Fruit fly (Drosophila melanogaster) whole organism, prepupa: ENCODE data around the gene Mtr4.

Source experiments
- CG11294 ChIP-seq: fragments of 200-800 bp; sonication (Bioruptor generic); IDR thresholded peaks from 2 replicates; pipeline ENCODE4 v1.3.6; 2022; ENCODE audit warnings: missing biosample characterization, missing genetic modification characterization
- CG11762 ChIP-seq: fragments of 200-800 bp; sonication (Bioruptor generic); optimal IDR thresholded peaks from 3 replicates; lab custom pipeline; 2016; ENCODE audit warnings: missing biosample characterization, missing genetic modification characterization; ENCODE audit not compliant: insufficient read depth
- CG11902 ChIP-seq: fragments of 200-800 bp; sonication (Bioruptor generic); optimal IDR thresholded peaks from 3 replicates; lab custom pipeline; 2016; ENCODE audit warnings: missing biosample characterization, missing genetic modification characterization
- CG15336 ChIP-seq: fragments of 200-800 bp; sonication (Bioruptor generic); IDR thresholded peaks from 2 replicates; pipeline ENCODE4 v1.3.6; 2022; ENCODE audit warnings: missing biosample characterization, missing genetic modification characterization
- CG16779 ChIP-seq: fragments of 200-800 bp; sonication (Bioruptor generic); optimal IDR thresholded peaks from 3 replicates; lab custom pipeline; 2017; ENCODE audit warnings: missing biosample characterization, mild to moderate bottlenecking, missing genetic modification characterization
- CG3032 ChIP-seq: fragments of 200-800 bp; optimal IDR thresholded peaks from 2 replicates; lab custom pipeline; 2019; ENCODE audit warnings: missing biosample characterization, mild to moderate bottlenecking, missing genetic modification characterization, moderate library complexity
- CG31627 ChIP-seq: fragments of 200-800 bp; sonication (Bioruptor generic); optimal IDR thresholded peaks from 3 replicates; lab custom pipeline; 2016; ENCODE audit warnings: missing biosample characterization, missing genetic modification characterization
- CG32006 ChIP-seq: fragments of 200-800 bp; sonication (Bioruptor generic); optimal IDR thresholded peaks from 3 replicates; lab custom pipeline; 2017; ENCODE audit warnings: missing biosample characterization, mild to moderate bottlenecking, missing genetic modification characterization
- CG34406 ChIP-seq: fragments of 200-800 bp; sonication (Bioruptor generic); optimal IDR thresholded peaks from 3 replicates; lab custom pipeline; 2016; ENCODE audit warnings: missing biosample characterization, missing genetic modification characterization
- CG6163 ChIP-seq: fragments of 200-800 bp; sonication (Bioruptor generic); IDR thresholded peaks from 3 replicates; pipeline ENCODE4 v1.3.6; 2022; ENCODE audit warnings: missing biosample characterization, missing genetic modification characterization
- CG6792 ChIP-seq: fragments of 200-800 bp; sonication (Bioruptor generic); optimal IDR thresholded peaks from 3 replicates; lab custom pipeline; 2016; ENCODE audit warnings: missing biosample characterization, missing genetic modification characterization
- CG7368 ChIP-seq: fragments of 200-800 bp; sonication (Bioruptor generic); optimal IDR thresholded peaks from 3 replicates; lab custom pipeline; 2016; ENCODE audit warnings: missing biosample characterization, missing genetic modification characterization
- CG9139 ChIP-seq: fragments of 200-800 bp; sonication (Bioruptor generic); optimal IDR thresholded peaks from 3 replicates; lab custom pipeline; 2017; ENCODE audit warnings: missing biosample characterization, mild to moderate bottlenecking, missing genetic modification characterization
- Eip78C ChIP-seq: fragments of 200-800 bp; sonication (Bioruptor generic); peaks from one replicate; lab custom pipeline; 2016; ENCODE audit warnings: missing biosample characterization, missing genetic modification characterization
- Eip93F ChIP-seq: fragments of 200-800 bp; sonication (Bioruptor generic); optimal IDR thresholded peaks from 2 replicates; lab custom pipeline; 2016; ENCODE audit warnings: missing biosample characterization, mild to moderate bottlenecking, missing genetic modification characterization
- Hr38 ChIP-seq: sonication (Bioruptor generic); optimal IDR thresholded peaks from 2 replicates; lab custom pipeline; 2016; ENCODE audit warnings: missing biosample characterization, missing genetic modification characterization
- OdsH ChIP-seq: fragments of 200-800 bp; sonication (Bioruptor generic); optimal IDR thresholded peaks from 3 replicates; lab custom pipeline; 2016; ENCODE audit warnings: missing biosample characterization, missing genetic modification characterization
- Smox ChIP-seq: fragments of 200-800 bp; sonication (Bioruptor generic); optimal IDR thresholded peaks from 3 replicates; lab custom pipeline; 2016; ENCODE audit warnings: missing biosample characterization, missing genetic modification characterization
- Sox102F ChIP-seq: fragments of 200-800 bp; sonication (Bioruptor generic); optimal IDR thresholded peaks from 2 replicates; lab custom pipeline; 2016; ENCODE audit warnings: missing biosample characterization, mild to moderate bottlenecking, missing genetic modification characterization
- Sox15 ChIP-seq: fragments of 200-800 bp; sonication (Bioruptor generic); optimal IDR thresholded peaks from 3 replicates; lab custom pipeline; 2016; ENCODE audit warnings: missing biosample characterization, missing genetic modification characterization
- achi ChIP-seq: fragments of 200-800 bp; sonication (Bioruptor generic); optimal IDR thresholded peaks from 3 replicates; lab custom pipeline; 2016; ENCODE audit warnings: missing biosample characterization, missing genetic modification characterization
- cyc ChIP-seq: fragments of 200-800 bp; sonication (Bioruptor generic); optimal IDR thresholded peaks from 3 replicates; lab custom pipeline; 2016; ENCODE audit warnings: missing biosample characterization, missing genetic modification characterization
- eg ChIP-seq: fragments of 200-800 bp; sonication (Bioruptor generic); IDR thresholded peaks from 3 replicates; pipeline ENCODE4 v1.3.6; 2022; ENCODE audit warnings: missing biosample characterization, missing genetic modification characterization
- esn ChIP-seq: fragments of 200-800 bp; sonication (Bioruptor generic); optimal IDR thresholded peaks from 2 replicates; lab custom pipeline; 2016; ENCODE audit warnings: missing biosample characterization, mild to moderate bottlenecking, missing genetic modification characterization, moderate library complexity
- fkh ChIP-seq: fragments of 200-800 bp; sonication (Bioruptor generic); optimal IDR thresholded peaks from 3 replicates; lab custom pipeline; 2017; ENCODE audit warnings: missing biosample characterization, mild to moderate bottlenecking, missing genetic modification characterization, moderate library complexity
- lz ChIP-seq: fragments of 200-800 bp; sonication (Bioruptor generic); optimal IDR thresholded peaks from 3 replicates; lab custom pipeline; 2016; ENCODE audit warnings: missing biosample characterization, missing genetic modification characterization
- net ChIP-seq: fragments of 200-800 bp; sonication (Bioruptor generic); optimal IDR thresholded peaks from 3 replicates; lab custom pipeline; 2016; ENCODE audit warnings: missing biosample characterization, missing genetic modification characterization
- spab ChIP-seq: fragments of 200-800 bp; sonication (Bioruptor generic); optimal IDR thresholded peaks from 2 replicates; lab custom pipeline; 2017; ENCODE audit warnings: missing biosample characterization, mild to moderate bottlenecking, missing genetic modification characterization, missing genetic modification reagents
- svp ChIP-seq: fragments of 200-800 bp; sonication (Bioruptor generic); peaks from one replicate; lab custom pipeline; 2016; ENCODE audit warnings: missing biosample characterization, missing genetic modification characterization
- topi ChIP-seq: fragments of 200-800 bp; sonication (Bioruptor generic); optimal IDR thresholded peaks from 3 replicates; lab custom pipeline; 2016; ENCODE audit warnings: missing biosample characterization, missing genetic modification characterization
- vri ChIP-seq: fragments of 200-800 bp; sonication (Bioruptor generic); optimal IDR thresholded peaks from 3 replicates; lab custom pipeline; 2016; ENCODE audit warnings: missing biosample characterization, mild to moderate bottlenecking, missing genetic modification characterization

Gene Mtr4

DNA sequence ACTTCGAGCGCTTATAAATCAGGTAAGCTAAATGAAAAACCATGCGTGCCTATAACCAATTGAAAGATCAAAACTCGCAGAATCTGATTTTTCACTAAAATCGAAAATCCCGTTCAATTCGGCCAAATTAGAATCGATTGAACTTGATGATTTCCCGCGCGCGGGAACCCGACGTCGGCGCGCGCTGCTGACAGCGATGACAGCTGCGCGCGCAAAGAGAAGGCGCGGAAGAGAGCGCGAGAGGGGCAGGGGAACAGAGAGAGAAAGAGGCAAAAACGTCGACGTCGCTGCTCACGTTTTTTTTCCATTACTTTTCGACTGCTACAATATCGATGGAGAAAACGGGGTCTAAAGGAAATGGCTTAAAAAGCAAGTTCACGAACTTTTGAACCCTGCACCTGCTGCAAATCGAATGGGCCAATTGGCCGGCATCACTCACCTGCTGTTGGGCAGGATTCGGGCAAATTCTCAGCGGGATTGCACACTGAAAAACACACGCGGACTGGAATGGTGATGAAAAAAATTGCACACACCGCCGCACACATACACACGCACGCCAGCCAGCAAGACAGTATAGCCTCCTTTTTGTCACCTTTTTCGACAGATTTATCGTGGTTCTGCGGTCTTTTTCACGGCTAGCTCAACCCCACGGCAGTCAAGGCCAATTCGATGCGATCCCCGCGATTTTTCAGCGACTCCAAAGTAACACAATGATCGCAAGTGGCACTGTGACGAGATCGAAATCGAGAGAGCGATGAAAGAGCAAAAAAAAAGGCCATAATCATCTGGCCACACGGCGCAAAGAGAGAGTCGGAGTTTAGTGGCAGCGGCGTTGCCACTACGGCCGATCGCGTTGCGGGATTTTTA lies 4.4 kb upstream of the Mtr4 start, which contains the start of gene CycE:
Gene CycE, minus strand, starts transcription at position 757 of the 867 bp plus-strand sequence.
- TF ChIP-seq CG11902 = no peak
- TF ChIP-seq svp (GFP tag; lab: Kevin White, UChicago) = peak; percentile 70
- peak; percentile 73 for TF ChIP-seq Eip78C (GFP tag; lab: Kevin White, UChicago)
- TF ChIP-seq CG7368 (GFP tag; lab: Kevin White, UChicago) = no peak
- no peak for TF ChIP-seq net
- TF ChIP-seq CG32006 = no peak
- TF ChIP-seq fkh (GFP tag; lab: Kevin White, UChicago) = no peak
- no peak for TF ChIP-seq CG11762 (GFP tag; lab: Kevin White, UChicago)
- no peak for TF ChIP-seq OdsH (GFP tag; lab: Kevin White, UChicago)
- no peak for TF ChIP-seq cyc (GFP tag; lab: Kevin White, UChicago)
- 0 out of 2 replicates have a peak, but pooled peaks have one; percentile 12 for TF ChIP-seq CG15336
- peak; percentile 13 for TF ChIP-seq achi (GFP tag; lab: Kevin White, UChicago)
- no peak for TF ChIP-seq eg (GFP tag; lab: Robert Waterston, UW)
- no peak for TF ChIP-seq Eip93F (GFP tag; lab: Kevin White, UChicago)

DNA sequence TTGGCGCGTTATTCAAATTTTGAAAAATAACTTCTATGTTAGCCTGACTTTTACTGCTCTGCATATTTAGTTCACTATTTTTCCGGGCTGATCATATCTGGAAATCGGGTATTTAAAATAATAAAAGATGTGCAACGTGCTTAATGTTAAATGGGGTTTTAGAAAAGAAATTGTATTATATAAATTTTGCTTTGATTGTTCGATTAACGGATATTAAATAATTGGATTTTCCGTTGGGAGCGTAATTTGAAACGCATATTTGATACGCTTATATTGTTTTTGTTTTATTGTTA lies 3.9 kb upstream of the Mtr4 start:
- TF ChIP-seq CG15336 (no peak), vri (GFP tag; lab: Kevin White, UChicago) (no peak)

- no peak for TF ChIP-seq CG11902
- no peak for TF ChIP-seq CG3032 (tag; lab: Kevin White, UChicago)
- TF ChIP-seq CG34406 (GFP tag; lab: Kevin White, UChicago) = no peak
- no peak for TF ChIP-seq CG6163 (GFP tag; lab: Robert Waterston, UW)
- no peak for TF ChIP-seq CG31627 (GFP tag; lab: Kevin White, UChicago)
- no peak for TF ChIP-seq Sox102F (GFP tag; lab: Kevin White, UChicago)
- no peak for TF ChIP-seq CG11294 (GFP tag; lab: Robert Waterston, UW)
- TF ChIP-seq OdsH (GFP tag; lab: Kevin White, UChicago) = no peak
- no peak for TF ChIP-seq eg (GFP tag; lab: Robert Waterston, UW)
- TF ChIP-seq Sox15 (GFP tag; lab: Kevin White, UChicago) = no peak
- no peak for TF ChIP-seq net
- TF ChIP-seq CG11762 (GFP tag; lab: Kevin White, UChicago) = no peak
- TF ChIP-seq CG16779 (tag; lab: Kevin White, UChicago) = no peak
- TF ChIP-seq Hr38 = no peak
- TF ChIP-seq Eip78C (GFP tag; lab: Kevin White, UChicago) = no peak
- TF ChIP-seq topi = no peak
- TF ChIP-seq achi (GFP tag; lab: Kevin White, UChicago) = no peak
- no peak for TF ChIP-seq Smox (GFP tag; lab: Kevin White, UChicago)
These were observed 2.8 kb upstream of the Mtr4 start for dm6 chr2L:15749313-15749712.

- TF ChIP-seq esn (GFP tag; lab: Kevin White, UChicago) = peak; percentile 36
- TF ChIP-seq spab (GFP tag; lab: Kevin White, UChicago) = no peak
- TF ChIP-seq CG9139 = no peak
- TF ChIP-seq CG31627 (GFP tag; lab: Kevin White, UChicago) = peak; percentile 54
- TF ChIP-seq CG32006 = no peak
- TF ChIP-seq Eip93F (GFP tag; lab: Kevin White, UChicago) = no peak
- TF ChIP-seq lz (GFP tag; lab: Kevin White, UChicago) = peak; percentile 40
- peak; percentile 59 for TF ChIP-seq vri (GFP tag; lab: Kevin White, UChicago)
These were observed 1.4 kb upstream of the Mtr4 start, which contains the start of gene ND-B17 for dm6 chr2L:15750523-15751258. Gene ND-B17, minus strand, starts transcription at chr2L:15751078.

DNA sequence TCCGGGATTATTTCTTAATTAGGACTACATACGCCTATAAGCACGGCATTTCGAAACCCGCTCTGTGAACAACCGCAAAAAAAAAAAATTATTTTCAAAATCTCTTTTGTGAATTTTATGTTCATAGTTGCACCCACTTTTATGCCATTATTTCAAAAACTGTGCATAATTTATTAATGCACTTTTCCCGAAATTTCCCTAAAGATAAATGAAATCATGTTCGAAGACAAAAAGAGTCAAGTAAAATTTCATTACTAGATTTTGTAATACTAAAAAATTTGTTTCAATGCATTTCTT lies 856 bp upstream of the Mtr4 start:
- TF ChIP-seq OdsH (GFP tag; lab: Kevin White, UChicago) (no peak), CG6792 (GFP tag; lab: Kevin White, UChicago) (peak; percentile 9)
